Worm (Caenorhabditis elegans): ENCODE data around the gene sri-67.

The sri-67 gene

ce11 chrV:19972984-19973383 is 14.8 kb upstream of the sri-67 start, which contains the start of gene srh-173:
srh-173 (plus strand) TSS chrV:19973284.
- no peak for TF ChIP-seq cnd-1 (tag; optimal IDR thresholded peaks at IDR 0.05)
- no peak for TF ChIP-seq nhr-76 (tag; optimal IDR thresholded peaks at IDR 0.05)
- TF ChIP-seq elt-3 (tag; optimal IDR thresholded peaks at IDR 0.05), result no peak
- no peak for TF ChIP-seq elt-1 (tag; optimal IDR thresholded peaks at IDR 0.05; ENCODE audit: borderline replicate concordance, insufficient read depth)
- TF ChIP-seq nhr-12 (tag; optimal IDR thresholded peaks at IDR 0.05), result no peak
- no peak for TF ChIP-seq lsy-2 (tag; optimal IDR thresholded peaks at IDR 0.05)
- no peak for TF ChIP-seq mep-1 (tag; optimal IDR thresholded peaks at IDR 0.05)
- TF ChIP-seq snpc-4 (tag; optimal IDR thresholded peaks at IDR 0.05), result no peak
- no peak for TF ChIP-seq sptf-1 (tag; optimal IDR thresholded peaks at IDR 0.05)
- TF ChIP-seq ztf-11 (tag; optimal IDR thresholded peaks at IDR 0.05), result no peak
- TF ChIP-seq blmp-1 (tag; optimal IDR thresholded peaks at IDR 0.05), result no peak

ce11 chrV:19978220-19978619 is 9.6 kb upstream of the sri-67 start, which contains the start of gene srh-183:
srh-183 (minus strand) TSS chrV:19978320.
- TF ChIP-seq unc-120 (tag; optimal IDR thresholded peaks at IDR 0.05; ENCODE audit: poor library complexity, severe bottlenecking), result no peak
- no peak for TF ChIP-seq mep-1 (tag; optimal IDR thresholded peaks at IDR 0.05)
- no peak for TF ChIP-seq elt-3 (tag; optimal IDR thresholded peaks at IDR 0.05)
- no peak for TF ChIP-seq tbx-8 (GFP tag; optimal IDR thresholded peaks at IDR 0.05)
- TF ChIP-seq ces-1 (GFP tag; optimal IDR thresholded peaks at IDR 0.05), result no peak
- TF ChIP-seq nhr-2 (tag; optimal IDR thresholded peaks at IDR 0.05), result no peak
- TF ChIP-seq M03D4.4 (tag; optimal IDR thresholded peaks at IDR 0.05), result no peak
- no peak for TF ChIP-seq nhr-12 (tag; optimal IDR thresholded peaks at IDR 0.05)
- no peak for TF ChIP-seq ztf-11 (tag; optimal IDR thresholded peaks at IDR 0.05)
- no peak for TF ChIP-seq ham-2 (GFP tag; optimal IDR thresholded peaks at IDR 0.05)
- no peak for TF ChIP-seq nhr-76 (tag; optimal IDR thresholded peaks at IDR 0.05)
- no peak for TF ChIP-seq drap-1 (GFP tag; optimal IDR thresholded peaks at IDR 0.05)

- no peak for TF ChIP-seq lin-13 (tag; optimal IDR thresholded peaks at IDR 0.05)
Observed at ce11 chrV:19981832-19982462, 5.8 kb upstream of the sri-67 start, which contains the start of gene Y60A3A.24. Y60A3A.24 (minus strand) TSS chrV:19981882.

- TF ChIP-seq unc-120 (tag; optimal IDR thresholded peaks at IDR 0.05; ENCODE audit: poor library complexity, severe bottlenecking) (no peak), ceh-83 (GFP tag; optimal IDR thresholded peaks at IDR 0.05) (no peak), ceh-39 (tag; optimal IDR thresholded peaks at IDR 0.05) (no peak), ceh-43 (GFP tag; optimal IDR thresholded peaks at IDR 0.05) (no peak)
Observed at ce11 chrV:19986213-19986612, 1.6 kb upstream of the sri-67 start, which contains the start of gene clec-260. clec-260 (minus strand) TSS chrV:19986313.

ce11 chrV:19986788-19987187 is 996 bp upstream of the sri-67 start:
- TF ChIP-seq zip-8 (tag; optimal IDR thresholded peaks at IDR 0.05) (no peak), nhr-12 (tag; optimal IDR thresholded peaks at IDR 0.05) (no peak), ceh-39 (tag; optimal IDR thresholded peaks at IDR 0.05) (no peak), tbx-8 (GFP tag; optimal IDR thresholded peaks at IDR 0.05) (no peak), nhr-2 (tag; optimal IDR thresholded peaks at IDR 0.05) (no peak), nhr-237 (tag; optimal IDR thresholded peaks at IDR 0.05) (no peak), drap-1 (GFP tag; optimal IDR thresholded peaks at IDR 0.05) (no peak), lin-13 (tag; optimal IDR thresholded peaks at IDR 0.05) (no peak), flh-1 (GFP tag; optimal IDR thresholded peaks at IDR 0.05) (no peak), nhr-28 (tag; optimal IDR thresholded peaks at IDR 0.05) (no peak), unc-62 (GFP tag; optimal IDR thresholded peaks at IDR 0.05) (no peak), ceh-43 (GFP tag; optimal IDR thresholded peaks at IDR 0.05) (no peak), blmp-1 (tag; optimal IDR thresholded peaks at IDR 0.05) (no peak), lin-32 (GFP tag; optimal IDR thresholded peaks at IDR 0.05) (no peak), nhr-76 (tag; optimal IDR thresholded peaks at IDR 0.05) (no peak)

- TF ChIP-seq ham-2 (GFP tag; optimal IDR thresholded peaks at IDR 0.05) (no peak), unc-39 (tag; optimal IDR thresholded peaks at IDR 0.05) (no peak), tbx-8 (GFP tag; optimal IDR thresholded peaks at IDR 0.05) (no peak), nhr-2 (tag; optimal IDR thresholded peaks at IDR 0.05) (no peak), lin-13 (tag; optimal IDR thresholded peaks at IDR 0.05) (no peak), elt-3 (tag; optimal IDR thresholded peaks at IDR 0.05) (no peak), drap-1 (GFP tag; optimal IDR thresholded peaks at IDR 0.05) (no peak), lin-32 (GFP tag; optimal IDR thresholded peaks at IDR 0.05) (no peak), mep-1 (tag; optimal IDR thresholded peaks at IDR 0.05) (no peak), M03D4.4 (tag; optimal IDR thresholded peaks at IDR 0.05) (no peak), cnd-1 (tag; optimal IDR thresholded peaks at IDR 0.05) (no peak), unc-62 (GFP tag; optimal IDR thresholded peaks at IDR 0.05) (no peak), ceh-43 (GFP tag; optimal IDR thresholded peaks at IDR 0.05) (no peak), ztf-11 (tag; optimal IDR thresholded peaks at IDR 0.05) (no peak), sem-2 (GFP tag; optimal IDR thresholded peaks at IDR 0.05) (no peak), ceh-39 (tag; optimal IDR thresholded peaks at IDR 0.05) (no peak), nhr-28 (tag; optimal IDR thresholded peaks at IDR 0.05) (no peak), snpc-4 (tag; optimal IDR thresholded peaks at IDR 0.05) (no peak), unc-120 (tag; optimal IDR thresholded peaks at IDR 0.05; ENCODE audit: poor library complexity, severe bottlenecking) (no peak), sptf-1 (tag; optimal IDR thresholded peaks at IDR 0.05) (no peak)
Observed at ce11 chrV:19994093-19994492, 6.3 kb downstream of the sri-67 start, which contains the start of gene Y60A3A.25. Y60A3A.25 (minus strand) TSS chrV:19994193.
